Worm (Caenorhabditis elegans): ENCODE measurements around the gene hpo-8.

The hpo-8 gene

ce11 chrV:6880623-6881022 lies 41.5 kb downstream of the hpo-8 start (continued):
- TF ChIP-seq ztf-16 (tag; optimal IDR thresholded peaks at IDR 0.05) = no peak
- TF ChIP-seq pax-1 (tag; optimal IDR thresholded peaks at IDR 0.05) = no peak
- TF ChIP-seq pros-1 (tag; optimal IDR thresholded peaks at IDR 0.05) = no peak
- peak; percentile 23 for TF ChIP-seq fax-1 (tag; optimal IDR thresholded peaks at IDR 0.05)
- no peak for TF ChIP-seq ceh-9 (tag; optimal IDR thresholded peaks at IDR 0.05)
- TF ChIP-seq F13H6.1 (tag; optimal IDR thresholded peaks at IDR 0.05) = peak; percentile 8
- TF ChIP-seq unc-42 (tag; optimal IDR thresholded peaks at IDR 0.05) = peak; percentile 55
- no peak for TF ChIP-seq elt-2 (tag; optimal IDR thresholded peaks at IDR 0.05)
- no peak for TF ChIP-seq K02D7.2 (tag; optimal IDR thresholded peaks at IDR 0.05)
- no peak for TF ChIP-seq hlh-13 (GFP tag; optimal IDR thresholded peaks at IDR 0.05)
- no peak for TF ChIP-seq pqm-1 (tag; optimal IDR thresholded peaks at IDR 0.05)
- TF ChIP-seq ref-2 (tag; optimal IDR thresholded peaks at IDR 0.05) = peak; percentile 64
- TF ChIP-seq ceh-48 (tag; optimal IDR thresholded peaks at IDR 0.05) = no peak
- no peak for TF ChIP-seq tbx-7 (tag; optimal IDR thresholded peaks at IDR 0.05)
- peak; percentile 27 for TF ChIP-seq C38D4.7 (GFP tag; optimal IDR thresholded peaks at IDR 0.05)
- TF ChIP-seq npax-4 (tag; optimal IDR thresholded peaks at IDR 0.05) = no peak
- TF ChIP-seq nfya-1 (tag; optimal IDR thresholded peaks at IDR 0.05) = peak; percentile 38
- TF ChIP-seq unc-3 (GFP tag; conservative IDR thresholded peaks at IDR 0.05) = no peak
- TF ChIP-seq unc-3 (tag; optimal IDR thresholded peaks at IDR 0.05) = no peak
- no peak for TF ChIP-seq pag-3 (tag; optimal IDR thresholded peaks at IDR 0.05; ENCODE audit: borderline replicate concordance)
- TF ChIP-seq unc-55 (GFP tag; optimal IDR thresholded peaks at IDR 0.05) = peak; percentile 64
- peak; percentile 30 for TF ChIP-seq sox-4 (tag; optimal IDR thresholded peaks at IDR 0.05)
- peak; percentile 24 for TF ChIP-seq hlh-8 (tag; optimal IDR thresholded peaks at IDR 0.05)
- no peak for TF ChIP-seq ttx-3 (tag; optimal IDR thresholded peaks at IDR 0.05)
- no peak for TF ChIP-seq elt-4 (tag; optimal IDR thresholded peaks at IDR 0.05)
- TF ChIP-seq gmeb-2 (tag; optimal IDR thresholded peaks at IDR 0.05) = no peak
- peak; percentile 81 for TF ChIP-seq ceh-31 (tag; optimal IDR thresholded peaks at IDR 0.05)
- TF ChIP-seq ceh-34 (tag; optimal IDR thresholded peaks at IDR 0.05) = peak; percentile 43
- TF ChIP-seq fkh-6 (tag; optimal IDR thresholded peaks at IDR 0.05) = peak; percentile 43
- no peak for TF ChIP-seq ceh-30 (tag; optimal IDR thresholded peaks at IDR 0.05)
- no peak for TF ChIP-seq ama-1 (optimal IDR thresholded peaks at IDR 0.05)
- no peak for TF ChIP-seq unc-86 (tag; optimal IDR thresholded peaks at IDR 0.05)
- TF ChIP-seq hlh-30 (tag; optimal IDR thresholded peaks at IDR 0.05; ENCODE audit: insufficient read depth) = no peak
- TF ChIP-seq nhr-232 (tag; optimal IDR thresholded peaks at IDR 0.05) = no peak
- TF ChIP-seq hlh-15 (tag; optimal IDR thresholded peaks at IDR 0.05) = no peak
- peak; percentile 28 for TF ChIP-seq ceh-2 (tag; optimal IDR thresholded peaks at IDR 0.05)
- peak; percentile 50 for TF ChIP-seq T23F11.4 (GFP tag; optimal IDR thresholded peaks at IDR 0.05)
- TF ChIP-seq sdc-2 (tag; optimal IDR thresholded peaks at IDR 0.05) = peak; percentile 10

ce11 chrV:6881038-6881437 lies 41.9 kb downstream of the hpo-8 start, which contains the start of gene unc-70:
Gene unc-70 (plus strand): TSS chrV:6881338.
- TF ChIP-seq unc-3 (GFP tag; conservative IDR thresholded peaks at IDR 0.05) (no peak), unc-3 (tag; optimal IDR thresholded peaks at IDR 0.05) (peak; percentile 15), ceh-31 (tag; optimal IDR thresholded peaks at IDR 0.05) (no peak)

- peak; percentile 55 for TF ChIP-seq elt-2 (tag; optimal IDR thresholded peaks at IDR 0.05)
- no peak for TF ChIP-seq C08G9.2 (tag; optimal IDR thresholded peaks at IDR 0.05)
- no peak for TF ChIP-seq ceh-31 (tag; optimal IDR thresholded peaks at IDR 0.05)
Measured at ce11 chrV:6881735-6882134, 42.6 kb downstream of the hpo-8 start.

- TF ChIP-seq unc-55 (GFP tag; optimal IDR thresholded peaks at IDR 0.05) = no peak
- TF ChIP-seq unc-42 (tag; optimal IDR thresholded peaks at IDR 0.05) = peak; percentile 57
Measured at ce11 chrV:6882452-6882939, 43.4 kb downstream of the hpo-8 start.

All from whole organism, late embryonic.